Worm (Caenorhabditis elegans): Measurements from ENCODE around the gene B0416.5.

ce11 chrX:9274574-9274973 lies 3.9 kb upstream of the B0416.5 start, which contains the start of gene B0416.10:
- TF ChIP-seq ama-1 (optimal IDR thresholded peaks at IDR 0.05), result no peak
- TF ChIP-seq pes-1 (GFP tag; IDR thresholded peaks at IDR 0.05), result no peak
- no peak for TF ChIP-seq ceh-13 (GFP tag; optimal IDR thresholded peaks at IDR 0.05)
- TF ChIP-seq hmg-4 (GFP tag; optimal IDR thresholded peaks at IDR 0.05), result no peak
- no peak for TF ChIP-seq ets-7 (tag; optimal IDR thresholded peaks at IDR 0.05)
- TF ChIP-seq hmbx-1 (tag; optimal IDR thresholded peaks at IDR 0.05), result no peak
- TF ChIP-seq sea-1 (GFP tag; conservative IDR thresholded peaks at IDR 0.05), result no peak
- TF ChIP-seq scrt-1 (GFP tag; IDR thresholded peaks at IDR 0.05), result no peak
- TF ChIP-seq flt-1 (GFP tag; IDR thresholded peaks at IDR 0.05), result no peak
- no peak for TF ChIP-seq tbx-11 (GFP tag; IDR thresholded peaks at IDR 0.05)
- no peak for TF ChIP-seq tbx-37 (GFP tag; conservative IDR thresholded peaks at IDR 0.05)
- TF ChIP-seq tra-4 (tag; optimal IDR thresholded peaks at IDR 0.05), result no peak
- TF ChIP-seq F13C5.2 (tag; optimal IDR thresholded peaks at IDR 0.05), result no peak
- TF ChIP-seq aly-1 (tag; optimal IDR thresholded peaks at IDR 0.05), result no peak
